Fruit fly (Drosophila melanogaster): ENCODE data around the gene CG34173.

DNA sequence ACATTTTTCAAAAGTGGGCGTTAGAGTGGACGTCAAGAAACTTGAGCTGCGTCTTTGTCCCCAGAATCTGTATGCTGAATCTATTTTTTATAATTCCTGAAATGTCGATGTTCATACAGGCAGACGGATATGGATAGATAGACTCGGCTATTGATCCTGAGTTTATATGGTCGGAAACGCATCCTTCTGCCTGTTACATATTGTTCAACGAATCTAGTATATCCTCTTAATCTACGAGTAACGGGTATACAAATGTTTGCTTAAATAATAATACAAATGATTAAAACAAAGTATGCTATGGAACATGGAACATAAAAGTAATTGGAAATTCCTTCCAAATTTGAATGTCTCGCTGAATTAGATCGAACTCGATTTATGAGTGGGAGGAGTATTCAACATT is 16.7 kb upstream of the CG34173 start, which contains the start of gene tplus3a:
- no peak for TF ChIP-seq az2 (GFP tag; optimal IDR thresholded peaks at IDR 0.05)
- no peak for TF ChIP-seq Hsf (GFP tag; optimal IDR thresholded peaks at IDR 0.05)
- no peak for TF ChIP-seq esg (GFP tag; conservative IDR thresholded peaks at IDR 0.05)

Data from whole organism, embryonic.